Worm (Caenorhabditis elegans): Measurements from ENCODE around the gene str-73.

str-73 gene

DNA sequence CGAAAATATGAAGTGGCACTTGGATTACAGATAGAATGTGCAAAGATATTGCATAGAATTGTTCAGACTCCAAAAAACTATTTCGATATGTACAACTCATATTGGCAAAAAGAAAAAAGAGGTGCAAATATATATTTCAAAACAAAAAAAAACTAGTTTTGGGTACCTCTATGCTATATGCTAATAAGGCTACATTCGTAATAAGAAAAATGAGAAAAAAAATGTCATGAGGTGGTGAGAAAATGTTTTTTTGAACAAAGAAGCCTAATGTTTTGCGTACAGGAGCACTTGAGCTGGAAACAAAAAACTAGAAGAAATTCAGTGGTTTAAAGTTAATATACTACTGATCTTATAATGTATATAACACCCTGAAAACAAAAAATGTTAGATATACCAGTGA lies 30.8 kb downstream of the str-73 start, which contains the start of gene srh-142:
Gene srh-142, minus strand, starts transcription at position 101 of the 400 bp plus-strand sequence.
- TF ChIP-seq sem-2 (GFP tag; optimal IDR thresholded peaks at IDR 0.05) (no peak), snpc-4 (tag; optimal IDR thresholded peaks at IDR 0.05) (no peak), ztf-11 (tag; optimal IDR thresholded peaks at IDR 0.05) (no peak), lin-13 (tag; optimal IDR thresholded peaks at IDR 0.05) (no peak), unc-120 (tag; optimal IDR thresholded peaks at IDR 0.05; ENCODE audit: poor library complexity, severe bottlenecking) (no peak)

DNA sequence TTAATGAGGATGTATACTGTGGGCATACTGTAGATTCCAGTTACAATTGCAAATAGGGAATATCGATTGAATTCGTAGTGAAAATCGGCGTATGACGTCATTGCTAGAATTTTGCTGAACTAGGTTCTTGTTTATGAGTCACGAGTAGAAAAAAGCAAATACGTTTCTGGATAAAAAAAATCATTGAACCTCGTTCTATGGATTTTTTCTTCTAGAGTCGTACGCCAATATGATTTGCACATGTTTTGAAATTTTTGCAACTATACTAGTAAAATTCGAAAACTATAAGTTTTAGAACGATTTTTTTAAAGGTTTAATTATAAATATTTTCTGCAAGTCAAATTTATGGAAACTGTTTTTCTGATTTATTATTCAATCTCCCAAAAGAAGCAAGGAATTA lies 37.8 kb downstream of the str-73 start, which contains the start of gene sru-44:
Gene sru-44, minus strand, starts transcription at position 101 of the 400 bp plus-strand sequence.
- TF ChIP-seq lin-13 (tag; optimal IDR thresholded peaks at IDR 0.05) (no peak), blmp-1 (tag; optimal IDR thresholded peaks at IDR 0.05) (no peak), pha-4 (tag; optimal IDR thresholded peaks at IDR 0.05) (no peak), ceh-83 (GFP tag; optimal IDR thresholded peaks at IDR 0.05) (no peak), mep-1 (tag; optimal IDR thresholded peaks at IDR 0.05) (no peak), sem-2 (GFP tag; optimal IDR thresholded peaks at IDR 0.05) (no peak)

DNA sequence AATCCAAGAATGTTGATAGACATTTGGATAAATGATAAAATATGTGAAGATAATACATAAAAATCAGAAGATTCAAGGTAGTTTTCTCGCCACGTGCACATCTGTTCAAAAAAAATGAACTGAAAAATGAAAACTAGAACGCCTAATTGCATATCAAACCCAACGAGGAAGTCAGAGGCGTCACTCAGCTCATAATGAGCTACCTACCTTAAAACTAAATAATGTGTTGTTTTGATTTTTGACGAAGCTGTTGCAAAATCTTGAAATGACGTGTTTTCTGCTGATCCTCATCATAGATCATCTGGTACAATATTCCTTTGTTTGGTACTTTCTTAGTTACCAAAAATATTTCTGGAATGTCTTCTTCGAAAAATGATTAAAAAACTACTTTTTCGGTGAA lies 40.9 kb downstream of the str-73 start, which contains the start of gene srh-138:
Gene srh-138, minus strand, starts transcription at position 101 of the 400 bp plus-strand sequence.
- no peak for TF ChIP-seq nhr-12 (tag; optimal IDR thresholded peaks at IDR 0.05)
- TF ChIP-seq ztf-11 (tag; optimal IDR thresholded peaks at IDR 0.05) = no peak
- TF ChIP-seq elt-1 (tag; optimal IDR thresholded peaks at IDR 0.05; ENCODE audit: borderline replicate concordance, insufficient read depth) = no peak
- TF ChIP-seq ham-2 (GFP tag; optimal IDR thresholded peaks at IDR 0.05) = no peak
- TF ChIP-seq ceh-83 (GFP tag; optimal IDR thresholded peaks at IDR 0.05) = no peak
- TF ChIP-seq nhr-237 (tag; optimal IDR thresholded peaks at IDR 0.05) = no peak

DNA sequence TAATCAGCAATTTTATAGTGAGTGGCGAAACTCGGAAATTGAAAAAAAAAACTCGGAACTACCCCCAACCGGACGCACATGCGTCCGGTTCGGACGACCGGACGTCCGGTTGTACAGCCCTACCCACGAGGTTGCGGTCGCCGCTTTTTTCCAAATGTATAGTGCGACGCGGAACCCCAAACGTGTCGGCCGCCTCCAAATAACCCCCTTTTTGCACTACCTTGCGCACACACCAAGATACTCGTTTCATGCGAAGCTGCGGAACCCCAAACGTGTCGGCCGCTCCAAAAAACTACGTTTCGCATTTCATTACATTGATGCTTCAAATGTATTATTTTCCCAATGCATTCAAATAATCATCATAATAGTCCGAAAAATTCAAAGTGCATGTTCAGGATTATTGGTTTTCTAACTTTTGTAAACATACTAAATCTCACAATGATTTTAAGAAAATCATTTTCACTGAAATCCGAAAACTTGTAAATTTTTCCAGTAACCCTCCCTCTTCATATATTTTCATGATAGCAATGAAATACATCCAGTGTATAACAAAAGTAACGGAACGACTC lies 42.0 kb downstream of the str-73 start, which contains the start of gene srw-35:
Gene srw-35, plus strand, starts transcription at position 519 of the 569 bp plus-strand sequence.
- no peak for TF ChIP-seq ham-2 (GFP tag; optimal IDR thresholded peaks at IDR 0.05)
- no peak for TF ChIP-seq snpc-4 (tag; optimal IDR thresholded peaks at IDR 0.05)

DNA sequence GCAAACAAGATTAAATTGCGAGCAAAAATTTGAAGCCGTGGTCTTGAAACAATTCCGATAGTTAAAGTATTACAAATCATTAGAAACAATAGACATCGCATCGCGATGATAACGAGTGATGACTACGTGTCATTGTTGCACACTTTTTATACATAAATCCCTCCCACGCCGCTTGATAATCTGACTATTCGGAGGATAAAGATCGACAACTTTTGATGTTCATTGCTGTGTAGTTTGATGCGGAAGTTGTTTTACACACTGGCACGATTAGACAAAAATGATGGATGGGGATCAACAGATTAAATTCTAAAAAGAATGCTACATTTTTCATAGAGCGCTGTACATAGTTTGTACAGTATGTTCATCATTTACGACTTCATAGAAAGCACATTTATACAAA lies 49.2 kb downstream of the str-73 start, which contains the start of gene T08G3.11:
Gene T08G3.11, minus strand, starts transcription at position 101 of the 400 bp plus-strand sequence.
- TF ChIP-seq drap-1 (GFP tag; optimal IDR thresholded peaks at IDR 0.05) = no peak
- no peak for TF ChIP-seq ceh-83 (GFP tag; optimal IDR thresholded peaks at IDR 0.05)
- no peak for TF ChIP-seq ceh-43 (GFP tag; optimal IDR thresholded peaks at IDR 0.05)
- no peak for TF ChIP-seq M03D4.4 (tag; optimal IDR thresholded peaks at IDR 0.05)

DNA sequence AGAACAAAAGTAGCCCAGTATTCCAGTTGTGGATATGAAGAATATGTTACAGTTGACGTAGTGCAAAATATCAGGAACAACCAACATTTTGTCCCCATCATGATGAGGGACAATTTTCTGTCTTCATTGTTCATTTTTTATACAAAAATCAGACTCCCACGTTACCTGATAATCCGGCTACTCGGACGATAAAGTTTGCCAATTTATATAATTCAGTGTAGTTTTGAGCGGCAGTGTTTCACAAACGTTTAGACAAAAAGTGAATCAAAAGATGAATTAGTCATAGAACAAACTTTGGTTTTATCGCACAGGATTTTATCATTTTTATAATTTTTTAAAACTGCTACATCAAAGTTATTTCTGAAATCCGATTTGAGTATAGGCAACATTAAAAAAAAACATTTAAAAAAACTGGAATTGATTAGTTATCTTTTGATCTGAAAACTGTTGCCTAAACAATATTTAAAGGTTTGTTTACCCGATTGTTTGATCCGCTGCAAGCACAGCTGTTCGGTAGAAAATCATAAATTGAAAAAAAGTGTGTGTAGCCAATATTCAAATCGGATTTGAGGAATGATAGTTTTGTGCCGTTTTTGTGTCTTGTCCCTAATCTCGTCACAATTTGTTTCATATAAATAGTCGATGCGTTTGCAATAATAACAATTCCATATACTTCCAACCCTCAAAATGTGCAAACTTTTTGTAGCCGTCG lies 51.0 kb downstream of the str-73 start, which contains the start of the genes F57E7.4 and spig-6:
Gene F57E7.4, minus strand, starts transcription at position 101 of the 712 bp plus-strand sequence.
Gene spig-6, plus strand, starts transcription at position 662 of the 712 bp plus-strand sequence.
- TF ChIP-seq nhr-28 (tag; optimal IDR thresholded peaks at IDR 0.05) (no peak), cnd-1 (tag; optimal IDR thresholded peaks at IDR 0.05) (no peak), drap-1 (GFP tag; optimal IDR thresholded peaks at IDR 0.05) (no peak), hlh-1 (tag; optimal IDR thresholded peaks at IDR 0.05) (no peak), elt-1 (tag; optimal IDR thresholded peaks at IDR 0.05; ENCODE audit: borderline replicate concordance, insufficient read depth) (no peak), ceh-43 (GFP tag; optimal IDR thresholded peaks at IDR 0.05) (no peak), mls-2 (tag; optimal IDR thresholded peaks at IDR 0.05) (no peak), elt-3 (tag; optimal IDR thresholded peaks at IDR 0.05) (no peak), mep-1 (tag; optimal IDR thresholded peaks at IDR 0.05) (no peak), lsy-2 (tag; optimal IDR thresholded peaks at IDR 0.05) (no peak)
